Fruit fly (Drosophila melanogaster) whole organism, embryonic: Measurements from ENCODE around the gene Ptp4E.

Source experiments
- Asciz ChIP-seq: fragments of 200-800 bp; sonication (Bioruptor generic); optimal IDR thresholded peaks from 2 replicates; lab custom pipeline; 2017; ENCODE audit warnings: missing biosample characterization, mild to moderate bottlenecking, missing genetic modification characterization, missing genetic modification reagents
- Bdp1 ChIP-seq: fragments of 200-800 bp; sonication (Bioruptor generic); optimal IDR thresholded peaks from 3 replicates; lab custom pipeline; 2016; ENCODE audit warnings: missing biosample characterization, missing genetic modification characterization
- CG10267 ChIP-seq: fragments of 200-800 bp; sonication (Bioruptor generic); optimal IDR thresholded peaks from 2 replicates; lab custom pipeline; 2018; ENCODE audit warnings: missing biosample characterization, mild to moderate bottlenecking, missing genetic modification characterization, moderate library complexity
- CG10543 ChIP-seq: fragments of 200-800 bp; sonication (Bioruptor generic); optimal IDR thresholded peaks from 3 replicates; lab custom pipeline; 2017; ENCODE audit warnings: missing biosample characterization, mild to moderate bottlenecking, missing genetic modification characterization, moderate library complexity
- CG11093 ChIP-seq: fragments of 200-800 bp; sonication (Bioruptor generic); IDR thresholded peaks from 3 replicates; pipeline ENCODE4 v1.3.6; 2022; ENCODE audit warnings: missing biosample characterization, missing genetic modification characterization
- CG14014 ChIP-seq: fragments of 200-800 bp; sonication (Bioruptor generic); IDR thresholded peaks from 2 replicates; pipeline ENCODE4 v1.3.6; 2022; ENCODE audit warnings: missing biosample characterization, missing genetic modification characterization
- CG15479 ChIP-seq: fragments of 200-800 bp; sonication (Bioruptor generic); optimal IDR thresholded peaks from 3 replicates; lab custom pipeline; 2019; ENCODE audit warnings: missing biosample characterization, mild to moderate bottlenecking, missing genetic modification characterization, moderate library complexity
- CG15696 ChIP-seq: fragments of 200-800 bp; sonication (Bioruptor generic); optimal IDR thresholded peaks from 2 replicates; lab custom pipeline; 2019; ENCODE audit warnings: missing biosample characterization, mild to moderate bottlenecking, missing genetic modification characterization, moderate library complexity
- CG17912 ChIP-seq: fragments of 200-800 bp; sonication (Bioruptor generic); optimal IDR thresholded peaks from 2 replicates; lab custom pipeline; 2018; ENCODE audit warnings: missing biosample characterization, mild to moderate bottlenecking, missing genetic modification characterization
- CG18262 ChIP-seq: fragments of 200-800 bp; optimal IDR thresholded peaks from 3 replicates; lab custom pipeline; 2019; ENCODE audit warnings: missing biosample characterization, mild to moderate bottlenecking, missing genetic modification characterization, moderate library complexity
- CG2116 ChIP-seq: fragments of 200-800 bp; sonication (Bioruptor generic); optimal IDR thresholded peaks from 3 replicates; lab custom pipeline; 2018; ENCODE audit warnings: missing biosample characterization, mild to moderate bottlenecking, missing genetic modification characterization
- CG30020 ChIP-seq: fragments of 200-800 bp; optimal IDR thresholded peaks from 2 replicates; lab custom pipeline; 2019; ENCODE audit warnings: missing biosample characterization, mild to moderate bottlenecking, missing genetic modification characterization, moderate library complexity
- CG3065 ChIP-seq: fragments of 200-800 bp; sonication (Bioruptor generic); optimal IDR thresholded peaks from 2 replicates; lab custom pipeline; 2016; ENCODE audit warnings: missing biosample characterization, missing genetic modification characterization
- CG32772 ChIP-seq: fragments of 200-800 bp; sonication (Bioruptor generic); IDR thresholded peaks from 2 replicates; pipeline ENCODE4 v1.3.6; 2022; ENCODE audit warnings: missing biosample characterization, missing genetic modification characterization
- CG33557 ChIP-seq: fragments of 200-800 bp; sonication (Bioruptor generic); optimal IDR thresholded peaks from 2 replicates; lab custom pipeline; 2019; ENCODE audit warnings: missing biosample characterization, mild to moderate bottlenecking, missing genetic modification characterization, moderate library complexity
- CG34376 ChIP-seq: fragments of 200-800 bp; sonication (Bioruptor generic); optimal IDR thresholded peaks from 2 replicates; lab custom pipeline; 2018; ENCODE audit warnings: missing biosample characterization, mild to moderate bottlenecking, missing genetic modification characterization
- CG34422 ChIP-seq: fragments of 200-800 bp; sonication (Bioruptor generic); IDR thresholded peaks from 3 replicates; pipeline ENCODE4 v1.3.6; 2022; ENCODE audit warnings: missing biosample characterization, missing genetic modification characterization
- CG3726 ChIP-seq: fragments of 200-800 bp; sonication (Bioruptor generic); IDR thresholded peaks from 3 replicates; pipeline ENCODE4, ENCODE4 v1.3.6; 2022; ENCODE audit warnings: missing biosample characterization, missing genetic modification characterization
- CG43689 ChIP-seq: fragments of 200-800 bp; sonication (Bioruptor generic); IDR thresholded peaks from 2 replicates; pipeline ENCODE4 v1.3.6; 2022; ENCODE audit warnings: missing biosample characterization, missing genetic modification characterization
- CG9932 ChIP-seq: fragments of 200-800 bp; sonication (Bioruptor generic); IDR thresholded peaks from 2 replicates; pipeline ENCODE4 v1.3.6; 2022; ENCODE audit warnings: missing biosample characterization, missing genetic modification characterization
- Camta ChIP-seq: fragments of 200-800 bp; sonication (Bioruptor generic); optimal IDR thresholded peaks from 2 replicates; lab custom pipeline; 2016; ENCODE audit warnings: missing biosample characterization, missing genetic modification characterization
- D19A ChIP-seq: fragments of 200-800 bp; optimal IDR thresholded peaks from 3 replicates; lab custom pipeline; 2019; ENCODE audit warnings: missing biosample characterization, mild to moderate bottlenecking, missing genetic modification characterization, moderate library complexity
- H15 ChIP-seq: fragments of 200-800 bp; sonication (Bioruptor generic); IDR thresholded peaks from 3 replicates; pipeline ENCODE4 v1.3.6; 2022; ENCODE audit warnings: missing biosample characterization, missing genetic modification characterization
- Jarid2 ChIP-seq: fragments of 200-800 bp; sonication (Bioruptor generic); optimal IDR thresholded peaks from 3 replicates; lab custom pipeline; 2017; ENCODE audit warnings: mild to moderate bottlenecking, missing biosample characterization, missing genetic modification reagents, missing genetic modification characterization
- Mad ChIP-seq: fragments of 200-800 bp; sonication (Bioruptor generic); optimal IDR thresholded peaks from 2 replicates; lab custom pipeline; 2016; ENCODE audit warnings: missing biosample characterization, missing genetic modification characterization
- Max ChIP-seq: fragments of 200-800 bp; sonication (Bioruptor generic); optimal IDR thresholded peaks from 2 replicates; lab custom pipeline; 2016; ENCODE audit warnings: missing biosample characterization, mild to moderate bottlenecking, missing genetic modification characterization
- Myb ChIP-seq: fragments of 200-800 bp; sonication (Bioruptor generic); optimal IDR thresholded peaks from 2 replicates; lab custom pipeline; 2016; ENCODE audit warnings: missing biosample characterization, missing genetic modification characterization
- NC2α ChIP-seq: fragments of 200-800 bp; sonication (Bioruptor generic); optimal IDR thresholded peaks from 2 replicates; lab custom pipeline; 2016; ENCODE audit warnings: missing biosample characterization, missing genetic modification characterization
- NFAT ChIP-seq: fragments of 200-800 bp; sonication (Bioruptor generic); IDR thresholded peaks from 2 replicates; pipeline ENCODE4 v1.3.6; 2022; ENCODE audit warnings: missing biosample characterization, missing genetic modification characterization
- Scr ChIP-seq: fragments of 200-800 bp; sonication (Bioruptor generic); IDR thresholded peaks from 2 replicates; pipeline ENCODE4 v1.3.6; 2022; ENCODE audit warnings: missing biosample characterization, missing genetic modification characterization; ENCODE audit not compliant: partially characterized antibody
- Sin3A ChIP-seq: fragments of >200 bp; optimal IDR thresholded peaks from 2 replicates; lab custom pipeline; 2018
- Sry-δ ChIP-seq: fragments of 200-800 bp; sonication (Bioruptor generic); optimal IDR thresholded peaks from 2 replicates; lab custom pipeline; 2016; ENCODE audit warnings: missing biosample characterization, missing genetic modification characterization
- bbx ChIP-seq: fragments of 200-800 bp; sonication (Bioruptor generic); IDR thresholded peaks from 2 replicates; pipeline ENCODE4 v1.3.6; 2022; ENCODE audit warnings: missing biosample characterization, missing genetic modification characterization; ENCODE audit not compliant: partially characterized antibody
- bowl ChIP-seq: fragments of 200-800 bp; sonication (Bioruptor generic); IDR thresholded peaks from 2 replicates; pipeline ENCODE4 v1.3.6; 2022; ENCODE audit warnings: missing biosample characterization, missing genetic modification characterization
- bsh ChIP-seq, 2 experiments: fragments of 200-800 bp; sonication (Bioruptor generic); optimal IDR thresholded peaks; 2 replicates each; lab custom pipeline; 2017 to 2018; ENCODE audit warnings: mild to moderate bottlenecking in 2 of 2, missing biosample characterization in 2 of 2, missing genetic modification characterization in 2 of 2, moderate library complexity in 1 of 2
- chm ChIP-seq: fragments of 200-800 bp; sonication (Bioruptor generic); IDR thresholded peaks from 2 replicates; pipeline ENCODE4 v1.3.6; 2022; ENCODE audit warnings: missing biosample characterization, missing genetic modification characterization
- ci ChIP-seq: fragments of 200-800 bp; sonication (Bioruptor generic); IDR thresholded peaks from 3 replicates; pipeline ENCODE4 v1.3.6; 2022; ENCODE audit warnings: missing biosample characterization, missing genetic modification characterization
- dan ChIP-seq: fragments of 200-800 bp; sonication (Bioruptor generic); IDR thresholded peaks from 2 replicates; pipeline ENCODE4 v1.3.6; 2022; ENCODE audit warnings: missing biosample characterization, missing genetic modification characterization
- dpn ChIP-seq, 2 experiments: fragments of 200-800 bp; sonication (Bioruptor generic); optimal IDR thresholded peaks; 3 replicates each; lab custom pipeline; 2016; ENCODE audit warnings: missing biosample characterization in 2 of 2, missing genetic modification characterization in 2 of 2
- fd64A ChIP-seq: fragments of 200-800 bp; sonication (Bioruptor generic); optimal IDR thresholded peaks from 3 replicates; lab custom pipeline; 2018; ENCODE audit warnings: missing biosample characterization, mild to moderate bottlenecking, missing genetic modification characterization
- gcm ChIP-seq: fragments of 200-800 bp; sonication (Bioruptor generic); optimal IDR thresholded peaks from 2 replicates; lab custom pipeline; 2019; ENCODE audit warnings: missing biosample characterization, mild to moderate bottlenecking, missing genetic modification characterization, moderate library complexity
- gfzf ChIP-seq: fragments of 200-800 bp; sonication (Bioruptor generic); optimal IDR thresholded peaks from 2 replicates; lab custom pipeline; 2016; ENCODE audit warnings: missing biosample characterization, mild to moderate bottlenecking, missing genetic modification characterization, moderate library complexity
- lab ChIP-seq: fragments of 200-800 bp; sonication (Bioruptor generic); optimal IDR thresholded peaks from 3 replicates; lab custom pipeline; 2017; ENCODE audit warnings: missing biosample characterization, missing genetic modification characterization, mild to moderate bottlenecking, moderate library complexity, missing genetic modification reagents
- luna ChIP-seq: fragments of 200-800 bp; sonication (Bioruptor generic); optimal IDR thresholded peaks from 2 replicates; lab custom pipeline; 2016; ENCODE audit warnings: missing biosample characterization, missing genetic modification characterization
- nmo ChIP-seq: fragments of 200-800 bp; sonication (Bioruptor generic); optimal IDR thresholded peaks from 2 replicates; lab custom pipeline; 2018; ENCODE audit warnings: missing biosample characterization, mild to moderate bottlenecking, missing genetic modification characterization, moderate library complexity
- row ChIP-seq: fragments of 200-800 bp; sonication (Bioruptor generic); IDR thresholded peaks from 3 replicates; pipeline ENCODE4 v1.3.6; 2022; ENCODE audit warnings: missing biosample characterization, missing genetic modification characterization
- sima ChIP-seq: fragments of 200-800 bp; sonication (Bioruptor generic); optimal IDR thresholded peaks from 2 replicates; lab custom pipeline; 2016; ENCODE audit warnings: missing biosample characterization, missing genetic modification characterization
- so ChIP-seq: fragments of 200-800 bp; sonication (Bioruptor generic); IDR thresholded peaks from 3 replicates; pipeline ENCODE4 v1.3.6; 2022; ENCODE audit warnings: missing biosample characterization, missing genetic modification characterization
- ssp ChIP-seq: fragments of 200-800 bp; sonication (Bioruptor generic); IDR thresholded peaks from 2 replicates; pipeline ENCODE4 v1.3.6; 2022; ENCODE audit warnings: missing biosample characterization, missing genetic modification characterization
- stwl ChIP-seq: fragments of 200-800 bp; sonication (Bioruptor generic); optimal IDR thresholded peaks from 3 replicates; lab custom pipeline; 2018; ENCODE audit warnings: missing biosample characterization, mild to moderate bottlenecking, missing genetic modification characterization, moderate library complexity
- tin ChIP-seq: fragments of 200-800 bp; sonication (Bioruptor generic); optimal IDR thresholded peaks from 3 replicates; lab custom pipeline; 2016; ENCODE audit warnings: missing biosample characterization, missing genetic modification characterization
- unc-4 ChIP-seq: fragments of 200-800 bp; sonication (Bioruptor generic); IDR thresholded peaks from 2 replicates; pipeline ENCODE4 v1.3.6; 2022; ENCODE audit warnings: missing biosample characterization, missing genetic modification characterization; ENCODE audit not compliant: partially characterized antibody

The Ptp4E gene

dm6 chrX:4938072-4938336, 924 bp upstream of the Ptp4E start, which contains the start of gene CG44774 (continued):
- peak; percentile 20; the same call in 1 of the 3 replicates for TF ChIP-seq row
- TF ChIP-seq CG15696: no peak
- no peak for TF ChIP-seq Myb (GFP tag; lab: Kevin White, UChicago)
- no peak for TF ChIP-seq CG2116
- TF ChIP-seq luna (GFP tag; lab: Kevin White, UChicago): no peak
- 0 out of 2 replicates have a peak, but pooled peaks have one; percentile 33 for TF ChIP-seq Scr (GFP tag; lab: Robert Waterston, UW)
- peak; percentile 39 for TF ChIP-seq Sry-δ (GFP tag; lab: Kevin White, UChicago)
- peak; percentile 42; the same call in 1 of the 2 replicates for TF ChIP-seq unc-4 (GFP tag; lab: Robert Waterston, UW)
- peak; percentile 18 for TF ChIP-seq stwl (tag; lab: Kevin White, UChicago)
- no peak for TF ChIP-seq NFAT
- TF ChIP-seq Asciz (GFP tag; lab: Kevin White, UChicago): no peak
- no peak for TF ChIP-seq bsh (GFP tag; optimal IDR thresholded peaks at IDR 0.05; lab: Kevin White, UChicago)
- TF ChIP-seq ci (GFP tag; lab: Robert Waterston, UW): no peak
- no peak for TF ChIP-seq nmo
- TF ChIP-seq CG9932 (GFP tag; lab: Robert Waterston, UW): no peak
- no peak for TF ChIP-seq NC2α (GFP tag; lab: Kevin White, UChicago)
- no peak for TF ChIP-seq Jarid2
- TF ChIP-seq CG14014 (GFP tag; lab: Robert Waterston, UW): no peak
- no peak for TF ChIP-seq lab
- no peak for TF ChIP-seq CG34422 (GFP tag; lab: Robert Waterston, UW)
- peak; percentile 34 for TF ChIP-seq gfzf (GFP tag; lab: Kevin White, UChicago)
- TF ChIP-seq Sin3A: no peak
- peak; percentile 24; the same call in 1 of the 2 replicates for TF ChIP-seq bbx (GFP tag; lab: Robert Waterston, UW)
- no peak for TF ChIP-seq fd64A (GFP tag; lab: Kevin White, UChicago)
- no peak for TF ChIP-seq so (GFP tag; lab: Robert Waterston, UW)
- TF ChIP-seq chm (GFP tag; lab: Robert Waterston, UW): no peak
- TF ChIP-seq CG30020 (tag; lab: Kevin White, UChicago): peak; percentile 1
- TF ChIP-seq dpn (GFP tag; optimal IDR thresholded peaks at IDR 0.05; lab: Kevin White, UChicago): no peak
- no peak for TF ChIP-seq CG33557 (GFP tag; lab: Kevin White, UChicago)
- no peak for TF ChIP-seq CG34376 (GFP tag; lab: Kevin White, UChicago)
- TF ChIP-seq Max: no peak
- TF ChIP-seq, all 482 proteins: peak for 16

DNA sequence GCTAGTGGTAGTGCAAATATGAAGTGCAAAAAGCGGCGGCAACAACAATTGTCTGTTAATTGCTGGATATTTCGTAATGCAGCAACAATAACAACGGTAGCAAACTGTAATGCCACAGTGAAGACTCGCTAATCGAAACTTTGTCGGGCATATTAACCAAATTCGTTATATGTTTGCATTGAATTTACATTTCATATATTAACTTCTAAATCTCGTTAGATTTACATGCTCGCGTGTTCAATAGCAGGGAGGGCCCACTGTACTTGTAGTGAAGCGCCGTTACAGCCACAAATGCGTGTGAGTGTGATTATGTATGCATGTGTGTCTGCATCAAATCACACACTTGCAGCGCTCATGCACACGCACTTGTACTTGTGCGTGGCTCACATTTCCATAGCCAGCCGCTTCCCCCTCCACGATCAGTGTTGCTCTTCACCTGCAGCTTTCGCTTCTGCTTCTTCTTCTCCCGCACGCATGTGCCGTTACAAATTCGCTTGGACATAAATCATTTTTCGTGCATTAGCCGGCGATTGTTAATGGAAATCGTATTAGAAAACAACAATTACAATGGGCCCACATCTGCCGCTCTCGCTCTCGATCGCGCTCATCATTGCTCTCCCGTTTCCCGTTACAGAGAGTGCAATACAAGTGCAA, 987 bp downstream of the Ptp4E start:
- TF ChIP-seq CG18262 (tag; lab: Kevin White, UChicago): peak; percentile 95
- peak; percentile 94 for TF ChIP-seq Camta (GFP tag; lab: Kevin White, UChicago)
- peak; percentile 99 for TF ChIP-seq CG32772 (GFP tag; lab: Robert Waterston, UW)
- peak; percentile 86 for TF ChIP-seq CG10267
- peak; percentile 95 for TF ChIP-seq Mad (GFP tag; lab: Kevin White, UChicago)
- TF ChIP-seq gcm (GFP tag; lab: Kevin White, UChicago): peak; percentile 89
- TF ChIP-seq CG10543 (GFP tag; lab: Kevin White, UChicago): peak; percentile 66
- peak; percentile 67 for TF ChIP-seq sima (GFP tag; lab: Kevin White, UChicago)
- no peak for TF ChIP-seq CG15479 (GFP tag; lab: Kevin White, UChicago)
- peak; percentile 85 for TF ChIP-seq Bdp1 (GFP tag; lab: Kevin White, UChicago)
- TF ChIP-seq bowl (GFP tag; lab: Robert Waterston, UW): peak; percentile 94
- TF ChIP-seq H15 (GFP tag; lab: Robert Waterston, UW): peak; percentile 96
- TF ChIP-seq ssp: peak; percentile 88
- peak; percentile 92 for TF ChIP-seq Asciz (GFP tag; lab: Kevin White, UChicago)
- TF ChIP-seq CG3726 (GFP tag; lab: Robert Waterston, UW): peak; percentile 93
- peak; percentile 94 for TF ChIP-seq dan (GFP tag; lab: Robert Waterston, UW)
- TF ChIP-seq CG17912 (GFP tag; lab: Kevin White, UChicago): peak; percentile 94
- peak; percentile 85 for TF ChIP-seq CG3065 (GFP tag; lab: Kevin White, UChicago)
- TF ChIP-seq D19A (tag; lab: Kevin White, UChicago): peak; percentile 90
- peak; percentile 98 for TF ChIP-seq tin (GFP tag; lab: Kevin White, UChicago)
- TF ChIP-seq CG43689 (GFP tag; lab: Robert Waterston, UW): peak; percentile 87
- peak; percentile 96 for TF ChIP-seq CG11093 (GFP tag; lab: Robert Waterston, UW)
